Fruit fly (Drosophila melanogaster): ENCODE results near the gene TTLL3A.

DNA sequence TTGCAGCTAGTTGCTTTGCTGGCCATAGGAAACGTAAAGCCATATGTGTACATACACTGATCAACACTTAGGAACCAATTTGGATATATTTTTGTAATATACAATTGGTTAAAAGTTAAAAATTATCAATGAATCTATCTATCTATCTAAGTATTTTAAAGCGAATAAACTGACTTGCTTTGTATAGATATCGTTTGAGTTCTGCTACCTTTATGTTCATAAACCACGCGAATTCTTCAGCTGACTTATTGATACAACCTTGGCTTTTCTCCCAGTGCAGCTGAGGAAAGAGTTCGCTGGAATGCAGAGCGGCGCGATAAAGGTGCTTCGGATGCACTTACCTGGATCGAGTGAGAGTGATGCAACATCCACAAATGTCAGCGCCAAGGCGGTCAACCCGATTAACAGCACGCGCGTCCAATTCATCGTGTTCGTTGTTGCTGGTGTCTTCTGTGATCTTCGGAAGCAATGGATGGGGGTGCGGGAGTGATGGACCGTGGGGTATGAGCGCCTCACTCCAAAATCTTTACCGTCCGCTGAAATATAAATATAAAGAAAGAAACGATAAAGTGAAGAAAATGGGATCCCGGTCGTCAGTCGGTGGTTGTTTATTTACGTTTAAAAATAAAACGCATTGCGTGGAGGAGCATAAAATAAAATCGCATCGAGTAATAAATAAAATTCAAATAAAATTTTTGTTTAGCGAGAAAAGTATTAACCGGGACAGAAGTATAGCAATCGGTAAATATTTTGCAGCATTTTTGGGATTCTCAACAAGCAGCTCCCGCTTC, 38.4 kb downstream of the TTLL3A start:
- TF ChIP-seq CTCF (optimal IDR thresholded peaks at IDR 0.05): no peak
- no peak for TF ChIP-seq CG8478 (optimal IDR thresholded peaks at IDR 0.05)

Data from S2 (cell line).